Worm (Caenorhabditis elegans) whole organism, L3 larva: ENCODE measurements around the gene F53F4.4.

Experiments
- R02D3.7 ChIP-seq: fragments of 150-350 bp; optimal IDR thresholded peaks from 2 replicates; lab custom pipeline; 2014; ENCODE audit warnings: missing biosample characterization, missing genetic modification characterization
- ceh-16 ChIP-seq: sonication (generic microtip); optimal IDR thresholded peaks from 2 replicates; lab custom pipeline; 2017; ENCODE audit warnings: missing biosample characterization, missing genetic modification characterization
- daf-12 ChIP-seq: fragments of 150-350 bp; optimal IDR thresholded peaks from 2 replicates; lab custom pipeline; 2014; ENCODE audit warnings: missing biosample characterization, missing genetic modification reagents, missing genetic modification characterization
- elt-1 ChIP-seq: fragments of 150-350 bp; optimal IDR thresholded peaks from 2 replicates; lab custom pipeline; 2014; ENCODE audit warnings: missing biosample characterization, missing genetic modification characterization
- elt-2 ChIP-seq: sonication (generic microtip); optimal IDR thresholded peaks from 2 replicates; lab custom pipeline; 2016; ENCODE audit warnings: missing genetic modification reagents, mild to moderate bottlenecking, missing genetic modification characterization, missing compliant biosample characterization
- eor-1 ChIP-seq, 2 experiments: fragments of 150-350 bp; optimal IDR thresholded peaks; 2 replicates each; lab custom pipeline; 2014 to 2018; ENCODE audit warnings: missing biosample characterization in 2 of 2, missing genetic modification characterization in 2 of 2
- fkh-10 ChIP-seq: sonication (generic microtip); optimal IDR thresholded peaks from 2 replicates; lab custom pipeline; 2017; ENCODE audit warnings: missing biosample characterization, missing genetic modification reagents, missing genetic modification characterization
- fkh-2 ChIP-seq: fragments of 150-350 bp; optimal IDR thresholded peaks from 2 replicates; lab custom pipeline; 2014; ENCODE audit warnings: missing biosample characterization, missing genetic modification reagents, missing genetic modification characterization
- lin-15B ChIP-seq: fragments of 150-350 bp; optimal IDR thresholded peaks from 2 replicates; lab custom pipeline; 2014; ENCODE audit warnings: missing biosample characterization, missing genetic modification characterization
- lin-39 ChIP-seq: fragments of 150-350 bp; optimal IDR thresholded peaks from 2 replicates; lab custom pipeline; 2018; ENCODE audit warnings: missing biosample characterization, missing genetic modification reagents, missing genetic modification characterization
- lsy-12 ChIP-seq: sonication (generic microtip); optimal IDR thresholded peaks from 2 replicates; lab custom pipeline; 2016; ENCODE audit warnings: mild to moderate bottlenecking, missing genetic modification characterization, missing compliant biosample characterization
- mml-1 ChIP-seq: fragments of 150-350 bp; sonication (generic microtip); optimal IDR thresholded peaks from 3 replicates; lab custom pipeline; 2014; ENCODE audit warnings: missing biosample characterization, missing genetic modification characterization
- nfya-1 ChIP-seq: sonication (generic microtip); optimal IDR thresholded peaks from 2 replicates; lab custom pipeline; 2017; ENCODE audit warnings: missing genetic modification characterization, mild to moderate bottlenecking, missing compliant biosample characterization, antibody characterized with exemption, moderate library complexity; ENCODE audit not compliant: insufficient read depth
- nhr-11 ChIP-seq: fragments of 150-350 bp; optimal IDR thresholded peaks from 2 replicates; lab custom pipeline; 2014; ENCODE audit warnings: missing biosample characterization, missing genetic modification characterization
- nhr-12 ChIP-seq: fragments of 150-350 bp; optimal IDR thresholded peaks from 2 replicates; lab custom pipeline; 2014; ENCODE audit warnings: missing biosample characterization, missing genetic modification characterization
- nhr-237 ChIP-seq: fragments of 150-350 bp; optimal IDR thresholded peaks from 2 replicates; lab custom pipeline; 2014; ENCODE audit warnings: missing biosample characterization, missing genetic modification characterization
- nhr-25 ChIP-seq: sonication (generic microtip); optimal IDR thresholded peaks from 2 replicates; lab custom pipeline; 2017; ENCODE audit warnings: missing biosample characterization, missing genetic modification characterization
- nhr-28 ChIP-seq: fragments of 150-350 bp; optimal IDR thresholded peaks from 2 replicates; lab custom pipeline; 2014; ENCODE audit warnings: missing biosample characterization, missing genetic modification characterization
- nhr-67 ChIP-seq: fragments of 150-350 bp; optimal IDR thresholded peaks from 2 replicates; lab custom pipeline; 2014; ENCODE audit warnings: missing biosample characterization, missing genetic modification characterization
- nhr-76 ChIP-seq: fragments of 150-350 bp; sonication (generic microtip); optimal IDR thresholded peaks from 5 replicates; lab custom pipeline; 2014; ENCODE audit warnings: missing biosample characterization, missing genetic modification characterization
- pha-4 ChIP-seq: fragments of 150-350 bp; optimal IDR thresholded peaks from 2 replicates; lab custom pipeline; 2014; ENCODE audit warnings: missing biosample characterization, missing genetic modification reagents, missing genetic modification characterization
- pqm-1 ChIP-seq: fragments of 150-350 bp; optimal IDR thresholded peaks from 2 replicates; lab custom pipeline; 2017; ENCODE audit warnings: missing biosample characterization, missing genetic modification characterization, inconsistent platforms
- skn-1 ChIP-seq: fragments of 150-350 bp; optimal IDR thresholded peaks from 2 replicates; lab custom pipeline; 2014; ENCODE audit warnings: missing biosample characterization, missing genetic modification characterization
- snpc-4 ChIP-seq: fragments of 150-350 bp; optimal IDR thresholded peaks from 2 replicates; lab custom pipeline; 2014; ENCODE audit warnings: missing biosample characterization, missing genetic modification characterization
- tbx-2 ChIP-seq: sonication (generic microtip); optimal IDR thresholded peaks from 2 replicates; lab custom pipeline; 2016; ENCODE audit warnings: mild to moderate bottlenecking, missing genetic modification characterization, missing compliant biosample characterization
- unc-39 ChIP-seq: sonication (generic microtip); optimal IDR thresholded peaks from 4 replicates; lab custom pipeline; 2017; ENCODE audit warnings: missing biosample characterization, missing genetic modification characterization
- unc-62 ChIP-seq: fragments of 150-350 bp; sonication (generic microtip); optimal IDR thresholded peaks from 4 replicates; lab custom pipeline; 2014; ENCODE audit warnings: missing biosample characterization, missing genetic modification reagents, missing genetic modification characterization
- zag-1 ChIP-seq: fragments of 150-350 bp; optimal IDR thresholded peaks from 2 replicates; lab custom pipeline; 2014; ENCODE audit warnings: missing biosample characterization, missing genetic modification characterization
- ztf-11 ChIP-seq: fragments of 150-350 bp; optimal IDR thresholded peaks from 2 replicates; lab custom pipeline; 2014; ENCODE audit warnings: missing biosample characterization, missing genetic modification characterization

F53F4.4 gene

DNA sequence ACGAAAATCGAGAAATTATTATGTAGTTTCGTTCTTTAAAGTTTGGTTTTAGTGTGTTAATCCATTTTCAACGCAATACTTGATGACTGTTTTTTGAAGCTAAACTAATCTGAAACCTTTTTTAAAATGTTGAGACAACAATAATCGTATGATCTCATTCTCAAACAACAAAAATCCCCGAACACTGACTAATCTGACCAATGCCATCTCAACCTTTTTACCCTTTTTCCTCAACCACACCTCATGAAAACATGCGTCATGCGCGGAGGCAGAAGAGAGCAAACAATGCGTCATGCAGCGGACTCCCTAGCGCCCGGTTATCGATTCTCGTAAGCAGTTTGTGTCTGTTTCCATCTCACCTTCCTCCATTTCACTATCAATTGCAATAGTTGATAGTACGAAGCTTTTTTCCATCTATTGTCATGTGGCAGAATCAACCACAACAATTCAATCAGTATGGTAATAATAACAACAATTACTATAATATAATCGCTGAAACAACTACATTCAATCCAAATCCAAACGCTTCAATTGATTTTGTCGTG is 21.4 kb upstream of the F53F4.4 start, which contains the start of gene C50B8.4:
Gene C50B8.4 (plus strand): TSS at position 299 of the 545 bp plus-strand sequence.
- TF ChIP-seq elt-2 (tag; lab: Kevin White, UChicago) (peak; percentile 67), R02D3.7 (no peak), pha-4 (peak; percentile 24), lin-15B (tag; lab: Kevin White, UChicago) (no peak), lsy-12 (no peak), pqm-1 (tag; lab: Kevin White, UChicago) (peak; percentile 64), unc-62 (GFP tag; lab: Kevin White, UChicago) (no peak), eor-1 (tag; optimal IDR thresholded peaks at IDR 0.05; lab: Kevin White, UChicago) (no peak), nhr-237 (tag; lab: Kevin White, UChicago) (no peak), fkh-10 (GFP tag; lab: Kevin White, UChicago) (no peak), snpc-4 (tag; lab: Kevin White, UChicago) (peak; percentile 24)

- no peak for TF ChIP-seq elt-2 (tag; lab: Kevin White, UChicago)
- no peak for TF ChIP-seq mml-1
- no peak for TF ChIP-seq pqm-1 (tag; lab: Kevin White, UChicago)
- peak; percentile 75 for TF ChIP-seq pha-4
- TF ChIP-seq nhr-12, result no peak
- TF ChIP-seq eor-1 (tag; optimal IDR thresholded peaks at IDR 0.05; lab: Kevin White, UChicago), result no peak
These were observed 17.3 kb upstream of the F53F4.4 start for ce11 chrV:13575866-13576265.

DNA sequence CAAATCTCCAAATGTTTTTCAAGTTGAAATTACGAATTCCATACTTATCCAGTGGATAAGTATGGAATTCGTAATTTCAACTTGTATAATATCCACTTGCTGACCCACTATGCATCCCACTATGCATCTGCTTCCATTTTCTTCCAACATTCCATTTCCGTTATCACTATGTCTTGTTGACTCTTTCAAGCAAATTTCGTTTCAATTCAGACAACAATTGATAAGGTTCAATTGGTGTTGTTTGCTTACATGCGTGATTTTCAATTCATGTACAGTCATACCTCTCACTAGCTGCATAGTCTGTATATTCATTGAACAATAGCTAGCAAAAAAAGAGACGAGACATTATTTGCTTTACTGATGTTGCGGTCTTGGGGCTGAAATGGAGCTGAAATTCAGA is 16.4 kb upstream of the F53F4.4 start:
- TF ChIP-seq elt-2 (tag; lab: Kevin White, UChicago), result peak; percentile 71
- no peak for TF ChIP-seq lsy-12
- peak; percentile 80 for TF ChIP-seq pqm-1 (tag; lab: Kevin White, UChicago)
- peak; percentile 86 for TF ChIP-seq pha-4

DNA sequence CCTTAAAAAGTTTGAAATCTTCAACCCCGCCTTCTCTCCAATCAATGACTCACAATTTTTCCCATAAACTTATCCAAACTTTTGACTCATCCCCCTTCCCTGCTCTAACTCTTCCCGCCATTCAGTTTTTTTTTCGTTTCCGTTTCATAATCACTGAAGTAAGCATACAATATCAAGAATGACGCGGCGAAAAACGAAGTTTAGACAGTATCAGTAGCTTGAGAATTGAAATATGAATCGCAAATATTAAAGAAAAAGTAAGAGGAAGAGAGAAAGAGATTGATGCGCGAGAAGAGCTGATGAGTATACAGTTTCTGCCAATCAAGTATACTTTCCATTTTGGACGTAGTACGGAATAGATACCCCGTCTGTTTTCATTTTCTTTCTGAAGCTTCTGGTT is 15.7 kb upstream of the F53F4.4 start:
- TF ChIP-seq nhr-25 (tag; lab: Kevin White, UChicago) (no peak), fkh-2 (tag; lab: Kevin White, UChicago) (no peak), daf-12 (tag; lab: Kevin White, UChicago) (no peak), nhr-237 (tag; lab: Kevin White, UChicago) (no peak), lin-39 (tag; lab: Kevin White, UChicago) (no peak)

- no peak for TF ChIP-seq nhr-28 (tag; lab: Kevin White, UChicago)
- TF ChIP-seq pha-4, result peak; percentile 52
- no peak for TF ChIP-seq eor-1 (tag; optimal IDR thresholded peaks at IDR 0.05; lab: Kevin White, UChicago)
- TF ChIP-seq elt-2 (tag; lab: Kevin White, UChicago), result peak; percentile 67
- TF ChIP-seq nhr-67 (tag; lab: Kevin White, UChicago), result no peak
- no peak for TF ChIP-seq fkh-10 (GFP tag; lab: Kevin White, UChicago)
- TF ChIP-seq nfya-1 (tag; lab: Kevin White, UChicago), result no peak
- no peak for TF ChIP-seq lin-15B (tag; lab: Kevin White, UChicago)
- no peak for TF ChIP-seq nhr-12
These were observed 14.5 kb upstream of the F53F4.4 start, which contains the start of gene C50B8.6 for ce11 chrV:13578637-13579036. Gene C50B8.6 (plus strand): TSS chrV:13578972.

DNA sequence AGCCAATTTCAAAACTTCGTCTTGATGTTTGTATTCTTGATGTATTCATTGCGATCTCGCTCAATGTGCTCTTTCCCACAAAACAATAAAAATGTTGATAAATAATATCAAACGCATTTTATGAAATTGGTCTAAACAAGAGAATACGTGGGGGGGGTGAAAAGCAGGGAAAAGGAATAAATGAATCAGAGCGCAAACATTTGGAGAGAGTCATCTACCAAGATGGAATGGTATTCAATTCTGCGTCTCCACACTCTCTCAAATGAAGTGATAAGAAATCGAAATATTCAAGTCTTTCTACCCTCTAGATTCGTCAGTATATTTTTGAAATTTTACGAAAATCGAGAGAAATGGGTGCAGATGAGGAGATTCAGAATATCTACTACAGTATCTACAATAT is 12.5 kb upstream of the F53F4.4 start, which contains the start of gene C50B8.5:
Gene C50B8.5 (plus strand): TSS at position 273 of the 400 bp plus-strand sequence.
- peak; percentile 56 for TF ChIP-seq elt-2 (tag; lab: Kevin White, UChicago)
- peak; percentile 67 for TF ChIP-seq pha-4
- peak; percentile 72 for TF ChIP-seq pqm-1 (tag; lab: Kevin White, UChicago)
- TF ChIP-seq skn-1 (tag; lab: Kevin White, UChicago), result no peak
- TF ChIP-seq lsy-12, result no peak
- TF ChIP-seq, all 47 proteins: peak for 3

DNA sequence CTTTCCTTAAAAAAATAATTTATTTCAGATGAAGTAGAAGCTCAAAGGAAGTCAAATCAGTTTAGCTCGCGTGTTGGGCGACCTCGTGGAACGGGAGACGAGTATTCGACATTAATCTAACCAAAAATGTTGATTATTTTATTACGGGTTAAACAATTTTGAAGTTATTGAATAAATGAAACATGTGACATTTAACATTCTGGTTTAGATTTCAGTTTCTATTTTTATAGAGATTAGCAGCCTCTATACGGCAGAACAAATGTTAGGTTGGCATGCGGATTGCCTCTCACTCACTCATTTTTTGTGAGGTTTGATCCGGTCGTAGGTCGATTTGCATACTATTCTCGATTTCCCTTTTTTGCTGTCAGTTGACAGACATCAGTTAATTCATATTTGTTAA is 8.7 kb upstream of the F53F4.4 start, which contains the start of gene F53F4.1:
Gene F53F4.1 (plus strand): TSS at position 301 of the 400 bp plus-strand sequence.
- TF ChIP-seq ztf-11 (tag; lab: Kevin White, UChicago) (no peak), nhr-67 (tag; lab: Kevin White, UChicago) (no peak), elt-2 (tag; lab: Kevin White, UChicago) (no peak), nhr-76 (tag; lab: Kevin White, UChicago) (no peak), elt-1 (tag; lab: Kevin White, UChicago) (no peak), unc-39 (tag; lab: Kevin White, UChicago) (no peak), nfya-1 (tag; lab: Kevin White, UChicago) (no peak), nhr-11 (tag; lab: Kevin White, UChicago) (no peak), tbx-2 (tag; lab: Kevin White, UChicago) (no peak), ceh-16 (no peak), unc-62 (GFP tag; lab: Kevin White, UChicago) (no peak), zag-1 (no peak)
